Fruit fly (Drosophila melanogaster): Measurements from ENCODE around the gene Kaz-m1.

The Kaz-m1 gene

dm6 chr3R:26008892-26009539, 5.5 kb upstream of the Kaz-m1 start:
- TF ChIP-seq usp (GFP tag; optimal IDR thresholded peaks at IDR 0.05), result no peak
- TF ChIP-seq Jra (GFP tag; optimal IDR thresholded peaks at IDR 0.05), result peak; percentile 86
- peak; percentile 36 for TF ChIP-seq Mio (GFP tag; optimal IDR thresholded peaks at IDR 0.05)
- TF ChIP-seq GATAd (GFP tag; optimal IDR thresholded peaks at IDR 0.05), result no peak
- TF ChIP-seq sv (GFP tag; optimal IDR thresholded peaks at IDR 0.05), result peak; percentile 80
- TF ChIP-seq sage (GFP tag; optimal IDR thresholded peaks at IDR 0.05), result peak; percentile 93
- no peak for TF ChIP-seq Abd-B (GFP tag; optimal IDR thresholded peaks at IDR 0.05)
- TF ChIP-seq ey (GFP tag; optimal IDR thresholded peaks at IDR 0.05), result peak; percentile 98
- peak; percentile 97 for TF ChIP-seq HLH106 (tag; optimal IDR thresholded peaks at IDR 0.05)
- TF ChIP-seq Hr78 (GFP tag; optimal IDR thresholded peaks at IDR 0.05), result no peak
- TF ChIP-seq Dfd (GFP tag; optimal IDR thresholded peaks at IDR 0.05), result no peak
- peak; percentile 94 for TF ChIP-seq psq (GFP tag; optimal IDR thresholded peaks at IDR 0.05)
- TF ChIP-seq h (GFP tag; optimal IDR thresholded peaks at IDR 0.05), result peak; percentile 98
- peak; percentile 98 for TF ChIP-seq OdsH (GFP tag; optimal IDR thresholded peaks at IDR 0.05)
- TF ChIP-seq dsf (GFP tag; optimal IDR thresholded peaks at IDR 0.05; ENCODE audit: borderline replicate concordance), result peak; percentile 72
- no peak for TF ChIP-seq jim (GFP tag; optimal IDR thresholded peaks at IDR 0.05)
- TF ChIP-seq Myc (optimal IDR thresholded peaks at IDR 0.05), result no peak
- peak; percentile 96 for TF ChIP-seq CG32264 (GFP tag; optimal IDR thresholded peaks at IDR 0.05)
- peak; percentile 88 to 97 for TF ChIP-seq foxo (GFP tag; optimal IDR thresholded peaks at IDR 0.05)
- no peak for TF ChIP-seq N (GFP tag; optimal IDR thresholded peaks at IDR 0.05)
- TF ChIP-seq Vsx2 (GFP tag; optimal IDR thresholded peaks at IDR 0.05; ENCODE audit: partially characterized antibody), result no peak
- TF ChIP-seq CG9705 (GFP tag; optimal IDR thresholded peaks at IDR 0.05), result peak; percentile 90
- TF ChIP-seq fru (GFP tag; optimal IDR thresholded peaks at IDR 0.05), result peak; percentile 98
- TF ChIP-seq br (GFP tag; optimal IDR thresholded peaks at IDR 0.05), result peak; percentile 97
- TF ChIP-seq Rel (GFP tag; optimal IDR thresholded peaks at IDR 0.05), result peak; percentile 96
- TF ChIP-seq Rel (tag; optimal IDR thresholded peaks at IDR 0.05), result peak; percentile 68
- peak; percentile 95 for TF ChIP-seq dmrt93B (GFP tag; optimal IDR thresholded peaks at IDR 0.05)
- peak; percentile 95 for TF ChIP-seq Hnf4 (GFP tag; optimal IDR thresholded peaks at IDR 0.05)
- no peak for TF ChIP-seq pan (optimal IDR thresholded peaks at IDR 0.05)
- peak; percentile 39 for TF ChIP-seq CrebA (GFP tag; optimal IDR thresholded peaks at IDR 0.05; ENCODE audit: borderline replicate concordance)
- peak; percentile 30 for TF ChIP-seq Hr83 (GFP tag; optimal IDR thresholded peaks at IDR 0.05; ENCODE audit: poor library complexity, severe bottlenecking)
- no peak for TF ChIP-seq dl (GFP tag; optimal IDR thresholded peaks at IDR 0.05; ENCODE audit: insufficient read depth in 1 of 2, partially characterized antibody in 2 of 2)
- TF ChIP-seq Dif (GFP tag; optimal IDR thresholded peaks at IDR 0.05; ENCODE audit: partially characterized antibody), result peak; percentile 68
- peak; percentile 98 for TF ChIP-seq woc (GFP tag; optimal IDR thresholded peaks at IDR 0.05)
- TF ChIP-seq brk (GFP tag; optimal IDR thresholded peaks at IDR 0.05), result peak; percentile 93
- peak; percentile 97 for TF ChIP-seq rgr (GFP tag; optimal IDR thresholded peaks at IDR 0.05)
- no peak for TF ChIP-seq lola (GFP tag; optimal IDR thresholded peaks at IDR 0.05)
- TF ChIP-seq tai (GFP tag; optimal IDR thresholded peaks at IDR 0.05), result peak; percentile 88
- TF ChIP-seq Sp1 (GFP tag; optimal IDR thresholded peaks at IDR 0.05), result peak; percentile 97

dm6 chr3R:26009766-26010414, 4.6 kb upstream of the Kaz-m1 start:
- TF ChIP-seq sv (GFP tag; optimal IDR thresholded peaks at IDR 0.05) (no peak), dmrt93B (GFP tag; optimal IDR thresholded peaks at IDR 0.05) (no peak), CrebA (GFP tag; optimal IDR thresholded peaks at IDR 0.05; ENCODE audit: borderline replicate concordance) (no peak), rgr (GFP tag; optimal IDR thresholded peaks at IDR 0.05) (no peak), woc (GFP tag; optimal IDR thresholded peaks at IDR 0.05) (no peak), CG32264 (GFP tag; optimal IDR thresholded peaks at IDR 0.05) (no peak), Hr83 (GFP tag; optimal IDR thresholded peaks at IDR 0.05; ENCODE audit: poor library complexity, severe bottlenecking) (no peak), foxo (GFP tag; optimal IDR thresholded peaks at IDR 0.05) (no peak), fru (GFP tag; optimal IDR thresholded peaks at IDR 0.05) (no peak), lola (GFP tag; optimal IDR thresholded peaks at IDR 0.05) (no peak), GATAd (GFP tag; optimal IDR thresholded peaks at IDR 0.05) (no peak), tai (GFP tag; optimal IDR thresholded peaks at IDR 0.05) (no peak), usp (GFP tag; optimal IDR thresholded peaks at IDR 0.05) (no peak), Sp1 (GFP tag; optimal IDR thresholded peaks at IDR 0.05) (no peak), Dfd (GFP tag; optimal IDR thresholded peaks at IDR 0.05) (no peak), dl (GFP tag; optimal IDR thresholded peaks at IDR 0.05; ENCODE audit: insufficient read depth in 1 of 2, partially characterized antibody in 2 of 2) (no peak), Hnf4 (GFP tag; optimal IDR thresholded peaks at IDR 0.05) (no peak), Abd-B (GFP tag; optimal IDR thresholded peaks at IDR 0.05) (no peak), Dif (GFP tag; optimal IDR thresholded peaks at IDR 0.05; ENCODE audit: partially characterized antibody) (no peak), jim (GFP tag; optimal IDR thresholded peaks at IDR 0.05) (no peak)

Measured in whole organism, wandering third instar larva.